Worm (Caenorhabditis elegans) whole organism, L2 larva: Measurements from ENCODE around the gene srd-63.

Source experiments
- mdl-1 ChIP-seq, 2 experiments: fragments of 150-350 bp in 1 of 2; sonication (generic microtip) in 1 of 2; optimal IDR thresholded peaks; 2 replicates each; lab custom pipeline; 2017; ENCODE audit warnings: missing biosample characterization in 2 of 2, missing genetic modification characterization in 2 of 2
- snpc-4 ChIP-seq: fragments of 150-350 bp; optimal IDR thresholded peaks from 2 replicates; lab custom pipeline; 2014; ENCODE audit warnings: missing biosample characterization, missing genetic modification characterization
- unc-62 ChIP-seq: fragments of 150-350 bp; optimal IDR thresholded peaks from 2 replicates; lab custom pipeline; 2014; ENCODE audit warnings: missing biosample characterization, missing genetic modification reagents, missing genetic modification characterization

ce11 chrV:16406357-16406756 is 12.7 kb upstream of the srd-63 start:
- TF ChIP-seq mdl-1 (tag; optimal IDR thresholded peaks at IDR 0.05; lab: Kevin White, UChicago) (no peak), snpc-4 (tag; lab: Kevin White, UChicago) (no peak), unc-62 (GFP tag; lab: Kevin White, UChicago) (no peak)
